Fruit fly (Drosophila melanogaster) whole organism, adult: ENCODE results near the gene APP-BP1.

Source experiments
- CG11617 ChIP-seq: fragments of 200-800 bp; sonication (Bioruptor generic); optimal IDR thresholded peaks from 2 replicates; lab custom pipeline; 2017; ENCODE audit warnings: mild to moderate bottlenecking, missing biosample characterization, missing genetic modification reagents, missing genetic modification characterization
- CG12768 ChIP-seq: fragments of 200-800 bp; sonication (Bioruptor generic); optimal IDR thresholded peaks from 2 replicates; lab custom pipeline; 2017; ENCODE audit warnings: missing biosample characterization, missing genetic modification characterization, mild to moderate bottlenecking, moderate library complexity, missing genetic modification reagents
- CG14711 ChIP-seq: fragments of 200-800 bp; sonication (Bioruptor generic); optimal IDR thresholded peaks from 2 replicates; lab custom pipeline; 2018; ENCODE audit warnings: missing biosample characterization, mild to moderate bottlenecking, missing genetic modification characterization, moderate library complexity
- CG1620 ChIP-seq: fragments of 200-800 bp; sonication (Bioruptor generic); optimal IDR thresholded peaks from 2 replicates; lab custom pipeline; 2016; ENCODE audit warnings: missing biosample characterization, missing genetic modification characterization
- CG33017 ChIP-seq: fragments of 200-800 bp; sonication (Bioruptor generic); optimal IDR thresholded peaks from 2 replicates; lab custom pipeline; 2018; ENCODE audit warnings: missing biosample characterization, mild to moderate bottlenecking, missing genetic modification characterization, moderate library complexity
- CG5204 ChIP-seq: fragments of 200-800 bp; sonication (Bioruptor generic); optimal IDR thresholded peaks from 2 replicates; lab custom pipeline; 2016; ENCODE audit warnings: missing biosample characterization, missing genetic modification characterization
- CG7045 ChIP-seq: fragments of 200-800 bp; sonication (Bioruptor generic); optimal IDR thresholded peaks from 2 replicates; lab custom pipeline; 2017; ENCODE audit warnings: missing biosample characterization, mild to moderate bottlenecking, missing genetic modification characterization
- CG7101 ChIP-seq: fragments of 200-800 bp; sonication (Bioruptor generic); optimal IDR thresholded peaks from 2 replicates; lab custom pipeline; 2018; ENCODE audit warnings: missing biosample characterization, mild to moderate bottlenecking, missing genetic modification characterization, moderate library complexity
- Clk ChIP-seq: fragments of 200-800 bp; sonication (Bioruptor generic); optimal IDR thresholded peaks from 2 replicates; lab custom pipeline; 2017; ENCODE audit warnings: missing biosample characterization, missing genetic modification characterization
- Crg-1 ChIP-seq: fragments of 200-800 bp; sonication (Bioruptor generic); optimal IDR thresholded peaks from 2 replicates; lab custom pipeline; 2016; ENCODE audit warnings: missing biosample characterization, missing genetic modification characterization
- Hr96 ChIP-seq: fragments of 200-800 bp; sonication (Bioruptor generic); optimal IDR thresholded peaks from 2 replicates; lab custom pipeline; 2016; ENCODE audit warnings: missing biosample characterization, missing genetic modification characterization
- Mnt ChIP-seq: fragments of 200-800 bp; sonication (Bioruptor generic); optimal IDR thresholded peaks from 2 replicates; lab custom pipeline; 2016; ENCODE audit warnings: missing biosample characterization, mild to moderate bottlenecking, missing genetic modification characterization
- bab1 ChIP-seq: fragments of 200-800 bp; sonication (Bioruptor generic); optimal IDR thresholded peaks from 3 replicates; lab custom pipeline; 2019; ENCODE audit warnings: missing biosample characterization, mild to moderate bottlenecking, missing genetic modification characterization, moderate library complexity
- cic ChIP-seq: fragments of 200-800 bp; sonication (Bioruptor generic); optimal IDR thresholded peaks from 2 replicates; lab custom pipeline; 2017; ENCODE audit warnings: missing biosample characterization, mild to moderate bottlenecking, missing genetic modification characterization, moderate library complexity
- cnc ChIP-seq, 2 experiments: fragments of >200 bp; optimal IDR thresholded peaks; 2 replicates each; lab custom pipeline; 2017
- kay ChIP-seq: fragments of 200-800 bp; sonication (Bioruptor generic); peaks from one replicate; lab custom pipeline; 2016; ENCODE audit warnings: missing biosample characterization, missing genetic modification characterization, borderline replicate concordance
- ovo ChIP-seq: fragments of 200-800 bp; sonication (Bioruptor generic); optimal IDR thresholded peaks from 2 replicates; lab custom pipeline; 2016; ENCODE audit warnings: missing biosample characterization, missing genetic modification characterization
- pad ChIP-seq: fragments of 200-800 bp; sonication (Bioruptor generic); optimal IDR thresholded peaks from 3 replicates; lab custom pipeline; 2017; ENCODE audit warnings: missing biosample characterization, missing genetic modification characterization, mild to moderate bottlenecking, moderate library complexity, missing genetic modification reagents
- tj ChIP-seq: fragments of 200-800 bp; sonication (Bioruptor generic); optimal IDR thresholded peaks from 3 replicates; lab custom pipeline; 2017; ENCODE audit warnings: missing biosample characterization, mild to moderate bottlenecking, missing genetic modification characterization, moderate library complexity
- toe ChIP-seq: fragments of 200-800 bp; sonication (Bioruptor generic); optimal IDR thresholded peaks from 2 replicates; lab custom pipeline; 2016; ENCODE audit warnings: missing biosample characterization, missing genetic modification characterization

Gene APP-BP1

DNA sequence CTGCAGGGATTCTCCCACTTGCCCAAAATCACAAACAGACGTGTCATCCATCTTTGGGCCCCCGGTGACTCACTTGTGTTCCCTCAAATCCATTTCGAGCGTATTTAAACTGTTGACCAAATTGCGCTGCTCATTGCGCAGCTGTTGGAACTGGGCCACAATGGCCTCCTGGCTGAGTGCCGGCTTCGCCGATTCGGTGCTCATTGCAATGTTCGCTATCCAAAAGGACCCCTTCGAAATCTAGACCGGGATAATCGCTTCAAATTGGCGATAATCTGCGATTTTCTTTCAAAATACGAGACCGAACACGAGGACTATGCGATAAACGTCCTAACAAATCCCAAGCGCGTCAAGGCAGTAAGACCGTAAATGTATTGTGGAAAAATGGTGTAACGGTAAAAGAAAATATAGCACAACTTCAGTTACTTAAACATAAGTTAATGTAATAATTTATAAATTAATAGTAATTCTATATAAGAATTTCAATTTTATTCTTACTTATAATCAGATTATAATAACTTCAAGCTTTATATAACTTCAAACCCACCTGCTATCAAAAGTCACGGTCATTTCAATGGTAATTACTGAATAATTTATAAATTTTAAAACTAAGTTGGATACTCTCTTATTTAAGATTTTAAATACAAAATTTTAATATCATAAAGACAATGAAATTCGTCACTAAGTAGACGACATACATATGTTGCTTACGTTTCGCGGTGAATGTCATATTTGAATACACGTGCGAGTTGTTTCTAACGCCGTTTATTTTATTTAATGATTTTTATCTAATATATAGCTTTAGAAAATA lies 24.0 kb upstream of the APP-BP1 start, which contains the start of the genes Pfdn2 and Noc1:
Gene Pfdn2 (minus strand): TSS at position 346 of the 811 bp plus-strand sequence.
Gene Noc1 (plus strand): TSS at position 727 of the 811 bp plus-strand sequence.
- TF ChIP-seq bab1 (GFP tag; lab: Kevin White, UChicago) (peak; percentile 35), CG33017 (tag; lab: Kevin White, UChicago) (peak; percentile 39), CG14711 (tag; lab: Kevin White, UChicago) (peak; percentile 34), Mnt (GFP tag; lab: Kevin White, UChicago) (peak; percentile 92), CG7101 (tag; lab: Kevin White, UChicago) (peak; percentile 66), CG11617 (GFP tag; lab: Kevin White, UChicago) (peak; percentile 52), ovo (GFP tag; lab: Kevin White, UChicago) (peak; percentile 43), tj (GFP tag; lab: Kevin White, UChicago) (no peak), CG7045 (no peak)

DNA sequence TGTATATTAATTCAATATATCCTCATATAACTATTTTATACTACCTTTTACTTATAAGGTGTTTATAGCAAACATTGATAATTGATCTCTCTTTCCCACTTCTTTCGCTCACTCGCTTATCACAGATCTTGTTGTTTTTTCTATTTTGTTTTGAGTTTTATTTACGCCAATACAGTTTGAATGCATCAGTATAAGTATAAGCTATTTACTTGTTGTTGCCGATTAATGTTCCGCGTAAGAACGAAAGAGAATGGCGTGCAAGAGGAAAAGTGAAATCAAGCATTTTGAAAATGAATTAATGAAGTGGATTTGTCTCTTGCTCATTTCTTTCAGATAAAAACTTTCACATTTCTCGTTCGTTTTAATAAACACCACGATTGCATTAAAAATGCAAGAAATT lies 14.6 kb upstream of the APP-BP1 start:
- peak; percentile 48 for TF ChIP-seq tj (GFP tag; lab: Kevin White, UChicago)
- TF ChIP-seq CG14711 (tag; lab: Kevin White, UChicago) = no peak
- TF ChIP-seq Mnt (GFP tag; lab: Kevin White, UChicago) = no peak
- TF ChIP-seq CG7101 (tag; lab: Kevin White, UChicago) = no peak
- TF ChIP-seq Crg-1 (GFP tag; lab: Kevin White, UChicago) = no peak
- TF ChIP-seq Hr96 (GFP tag; lab: Kevin White, UChicago) = no peak
- TF ChIP-seq CG33017 (tag; lab: Kevin White, UChicago) = no peak
- TF ChIP-seq cic (GFP tag; lab: Kevin White, UChicago) = peak; percentile 77
- no peak for TF ChIP-seq ovo (GFP tag; lab: Kevin White, UChicago)
- TF ChIP-seq kay (GFP tag; lab: Kevin White, UChicago) = peak; percentile 96

DNA sequence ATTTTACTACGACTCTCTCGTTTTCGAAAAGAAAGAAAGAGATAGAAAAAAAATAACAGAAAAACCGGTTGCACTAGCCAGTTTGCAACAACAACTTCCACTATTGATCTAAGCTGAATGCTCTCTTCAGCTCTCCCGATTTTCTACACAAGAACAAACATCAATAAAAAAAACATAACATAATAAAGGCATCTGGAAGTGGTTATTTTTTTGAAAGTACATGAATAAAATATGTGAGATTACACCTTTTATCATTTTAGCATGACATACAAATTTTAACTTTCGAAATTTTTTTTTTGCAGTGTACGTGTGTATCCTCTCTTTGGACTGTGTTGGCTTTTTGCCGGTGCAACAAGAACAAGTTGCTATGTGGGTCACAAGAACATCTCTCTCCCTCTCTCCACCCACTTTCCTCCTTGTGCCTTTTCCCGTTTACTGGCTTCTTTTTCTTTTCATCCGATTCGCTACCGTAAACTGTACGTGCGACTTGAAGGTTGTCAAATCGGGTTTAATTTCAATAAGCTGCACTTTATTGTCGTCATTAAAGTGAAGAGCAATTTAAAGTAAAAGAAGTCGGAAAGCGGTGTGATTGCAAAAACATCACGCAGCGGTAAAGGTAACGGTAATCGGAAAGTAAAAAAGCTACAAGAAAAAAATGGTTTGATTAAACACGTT lies 13.5 kb upstream of the APP-BP1 start:
- peak; percentile 96 for TF ChIP-seq CG33017 (tag; lab: Kevin White, UChicago)
- peak; percentile 65 for TF ChIP-seq Mnt (GFP tag; lab: Kevin White, UChicago)
- no peak for TF ChIP-seq toe (GFP tag; lab: Kevin White, UChicago)
- TF ChIP-seq CG7045 = peak; percentile 94
- peak; percentile 96 for TF ChIP-seq bab1 (GFP tag; lab: Kevin White, UChicago)
- no peak for TF ChIP-seq Hr96 (GFP tag; lab: Kevin White, UChicago)
- peak; percentile 94 for TF ChIP-seq CG7101 (tag; lab: Kevin White, UChicago)
- TF ChIP-seq tj (GFP tag; lab: Kevin White, UChicago) = peak; percentile 79
- TF ChIP-seq pad (GFP tag; lab: Kevin White, UChicago) = peak; percentile 85
- no peak for TF ChIP-seq cnc (optimal IDR thresholded peaks at IDR 0.05; lab: Kevin White, UChicago)
- TF ChIP-seq CG1620 = peak; percentile 93
- TF ChIP-seq CG11617 (GFP tag; lab: Kevin White, UChicago) = peak; percentile 95
- peak; percentile 86 for TF ChIP-seq kay (GFP tag; lab: Kevin White, UChicago)
- no peak for TF ChIP-seq ovo (GFP tag; lab: Kevin White, UChicago)
- peak; percentile 97 for TF ChIP-seq CG12768 (GFP tag; lab: Kevin White, UChicago)
- peak; percentile 93 for TF ChIP-seq CG14711 (tag; lab: Kevin White, UChicago)
- TF ChIP-seq cic (GFP tag; lab: Kevin White, UChicago) = peak; percentile 82
- peak; percentile 93 for TF ChIP-seq Crg-1 (GFP tag; lab: Kevin White, UChicago)
- no peak for TF ChIP-seq CG5204 (GFP tag; lab: Kevin White, UChicago)
- peak; percentile 88 for TF ChIP-seq Clk

DNA sequence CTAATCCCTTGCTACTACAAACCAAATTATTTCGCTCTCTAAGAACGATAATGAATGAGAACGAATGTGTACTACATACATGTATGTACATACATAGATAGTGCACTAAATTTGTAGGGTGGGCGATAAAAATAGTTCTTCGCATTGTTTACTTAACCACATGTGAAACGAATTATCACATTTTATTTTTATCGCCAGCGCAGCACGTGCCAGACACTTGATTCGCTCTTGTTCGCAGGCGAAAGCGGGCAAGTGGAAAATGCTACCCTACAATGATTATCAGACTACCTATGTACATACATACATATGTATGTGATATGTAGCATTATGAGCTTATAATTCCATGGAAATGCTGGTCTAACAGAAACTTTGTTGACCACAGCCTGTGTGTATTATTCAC lies 12.4 kb upstream of the APP-BP1 start:
- TF ChIP-seq Mnt (GFP tag; lab: Kevin White, UChicago) = peak; percentile 73
- peak; percentile 26 for TF ChIP-seq cic (GFP tag; lab: Kevin White, UChicago)
- no peak for TF ChIP-seq tj (GFP tag; lab: Kevin White, UChicago)
- TF ChIP-seq pad (GFP tag; lab: Kevin White, UChicago) = no peak
- no peak for TF ChIP-seq CG11617 (GFP tag; lab: Kevin White, UChicago)
- no peak for TF ChIP-seq Clk
- TF ChIP-seq CG5204 (GFP tag; lab: Kevin White, UChicago) = no peak
- TF ChIP-seq CG12768 (GFP tag; lab: Kevin White, UChicago) = no peak
- TF ChIP-seq Hr96 (GFP tag; lab: Kevin White, UChicago) = no peak
- TF ChIP-seq CG14711 (tag; lab: Kevin White, UChicago) = peak; percentile 7

DNA sequence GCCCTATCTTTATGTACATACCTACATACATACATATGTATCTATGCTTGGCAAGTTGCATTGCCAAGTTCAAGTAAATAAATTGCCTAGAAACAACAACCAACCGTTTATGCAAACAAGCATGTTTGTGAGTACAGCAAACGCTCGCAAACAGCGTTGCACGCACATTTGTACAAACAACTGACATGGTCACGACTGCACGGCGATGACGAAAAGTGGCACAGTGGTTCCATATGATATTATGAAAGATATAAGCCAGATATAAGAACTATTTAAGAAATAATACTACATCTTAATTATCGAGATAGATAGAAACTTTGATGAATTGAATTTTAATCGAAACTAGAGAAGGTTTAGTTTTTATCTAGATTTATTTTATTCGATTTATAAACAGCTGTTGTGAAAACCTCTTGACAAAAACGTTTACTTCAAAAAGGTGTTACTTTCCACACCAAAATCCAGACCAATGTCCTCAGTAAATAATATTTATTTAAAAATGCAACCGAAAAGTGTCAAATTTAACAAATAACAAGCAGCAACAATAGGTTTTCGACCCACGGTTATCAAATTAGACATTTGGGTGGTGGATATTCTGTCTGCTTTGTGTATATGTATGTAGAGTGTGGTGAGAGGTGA lies 8.3 kb upstream of the APP-BP1 start:
- TF ChIP-seq pad (GFP tag; lab: Kevin White, UChicago) (peak; percentile 15), toe (GFP tag; lab: Kevin White, UChicago) (no peak), CG14711 (tag; lab: Kevin White, UChicago) (peak; percentile 29), CG11617 (GFP tag; lab: Kevin White, UChicago) (peak; percentile 77), ovo (GFP tag; lab: Kevin White, UChicago) (no peak), Hr96 (GFP tag; lab: Kevin White, UChicago) (no peak), Crg-1 (GFP tag; lab: Kevin White, UChicago) (no peak), CG12768 (GFP tag; lab: Kevin White, UChicago) (no peak), kay (GFP tag; lab: Kevin White, UChicago) (peak; percentile 86), CG7101 (tag; lab: Kevin White, UChicago) (peak; percentile 47), CG1620 (no peak), Clk (no peak), cic (GFP tag; lab: Kevin White, UChicago) (no peak), CG7045 (peak; percentile 39), tj (GFP tag; lab: Kevin White, UChicago) (peak; percentile 63), Mnt (GFP tag; lab: Kevin White, UChicago) (no peak), CG33017 (tag; lab: Kevin White, UChicago) (peak; percentile 48), cnc (optimal IDR thresholded peaks at IDR 0.05; lab: Kevin White, UChicago) (no peak), bab1 (GFP tag; lab: Kevin White, UChicago) (peak; percentile 59), CG5204 (GFP tag; lab: Kevin White, UChicago) (peak; percentile 50)
